Worm (Caenorhabditis elegans) whole organism, L4/young adult: Measurements from ENCODE around the gene K06A9.3.

Experiments used
- W03F9.2 ChIP-seq: fragments of 150-350 bp; optimal IDR thresholded peaks from 2 replicates; lab custom pipeline; 2014; ENCODE audit warnings: missing biosample characterization, missing genetic modification characterization
- him-1 ChIP-seq: sonication (generic microtip); optimal IDR thresholded peaks from 2 replicates; lab custom pipeline; 2016; ENCODE audit warnings: missing genotype, missing genetic modification reagents, missing genetic modification characterization, missing compliant biosample characterization

DNA sequence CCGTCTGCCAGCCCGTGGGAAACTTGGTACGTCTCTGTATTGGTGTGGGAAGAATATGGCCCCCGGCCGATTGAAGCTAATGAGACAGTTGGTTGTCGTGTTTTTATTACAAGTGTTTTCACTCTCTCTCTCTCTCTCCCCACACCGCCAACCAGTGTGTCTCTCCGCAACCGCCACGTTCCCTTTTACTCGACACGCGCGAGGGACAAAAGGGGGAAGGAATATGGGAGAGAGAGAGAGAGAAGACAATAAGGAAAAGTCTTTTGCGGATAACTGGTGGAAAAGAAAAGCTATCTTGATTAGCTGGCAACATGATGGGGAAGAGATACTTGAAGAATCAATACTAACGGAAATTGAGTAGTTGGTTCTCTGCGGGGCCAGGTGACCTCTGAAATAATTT lies 43.5 kb upstream of the K06A9.3 start:
- TF ChIP-seq him-1 (tag; lab: Kevin White, UChicago) (no peak), W03F9.2 (no peak)
